Fruit fly (Drosophila melanogaster): Measurements from ENCODE around the gene CASK.

CASK gene

DNA sequence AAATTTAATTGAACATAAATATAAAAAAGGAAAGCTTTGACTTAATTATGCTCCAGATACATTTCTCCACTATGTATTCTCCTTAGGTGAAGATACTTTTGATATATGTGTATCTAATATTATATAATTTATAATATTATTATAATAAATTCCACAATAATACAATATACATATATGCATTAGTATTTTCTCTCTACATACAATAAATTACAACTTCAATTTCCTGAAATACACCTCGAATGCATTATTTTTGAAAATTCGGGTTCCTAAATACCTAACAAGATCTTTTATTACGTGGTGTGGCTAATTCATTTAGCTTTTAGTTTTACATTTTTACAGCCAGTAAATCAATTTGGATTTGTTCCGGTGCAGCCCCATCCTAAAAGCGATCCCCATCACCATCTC lies 7.8 kb upstream of the CASK start (continued):
- peak; percentile 42 for TF ChIP-seq trem (tag; optimal IDR thresholded peaks at IDR 0.05)
- no peak for TF ChIP-seq NK7.1 (GFP tag; optimal IDR thresholded peaks at IDR 0.05)
- no peak for TF ChIP-seq nau (GFP tag; optimal IDR thresholded peaks at IDR 0.05)
- TF ChIP-seq tx (GFP tag; optimal IDR thresholded peaks at IDR 0.05) = no peak
- no peak for TF ChIP-seq Max (GFP tag; optimal IDR thresholded peaks at IDR 0.05)
- TF ChIP-seq CG8281 (tag; optimal IDR thresholded peaks at IDR 0.05) = no peak
- TF ChIP-seq CG1233 (GFP tag; optimal IDR thresholded peaks at IDR 0.05) = no peak
- TF ChIP-seq Hmr (GFP tag; optimal IDR thresholded peaks at IDR 0.05) = no peak
- TF ChIP-seq gcm2 (GFP tag; optimal IDR thresholded peaks at IDR 0.05) = no peak
- TF ChIP-seq kah (GFP tag; optimal IDR thresholded peaks at IDR 0.05) = no peak
- TF ChIP-seq sqz (GFP tag; optimal IDR thresholded peaks at IDR 0.05) = no peak
- no peak for TF ChIP-seq ro (GFP tag; IDR thresholded peaks at IDR 0.05)
- TF ChIP-seq unc-4 (GFP tag; IDR thresholded peaks at IDR 0.05; ENCODE audit: partially characterized antibody) = no peak
- TF ChIP-seq CG18011 (GFP tag; optimal IDR thresholded peaks at IDR 0.05) = no peak
- no peak for TF ChIP-seq gsb (GFP tag; IDR thresholded peaks at IDR 0.05)
- no peak for TF ChIP-seq CG10366 (GFP tag; IDR thresholded peaks at IDR 0.05)
- no peak for TF ChIP-seq bigmax (GFP tag; optimal IDR thresholded peaks at IDR 0.05)
- TF ChIP-seq az2 (GFP tag; optimal IDR thresholded peaks at IDR 0.05) = no peak
- no peak for TF ChIP-seq CG31388 (GFP tag; optimal IDR thresholded peaks at IDR 0.05)
- TF ChIP-seq gem (tag; optimal IDR thresholded peaks at IDR 0.05) = peak; percentile 57
- TF ChIP-seq TFAM (GFP tag; optimal IDR thresholded peaks at IDR 0.05) = no peak
- TF ChIP-seq CG13775 (GFP tag; optimal IDR thresholded peaks at IDR 0.05) = no peak
- TF ChIP-seq CG43689 (GFP tag; IDR thresholded peaks at IDR 0.05) = no peak
- no peak for TF ChIP-seq Nf-YA (GFP tag; IDR thresholded peaks at IDR 0.05)
- no peak for TF ChIP-seq CG7928 (GFP tag; optimal IDR thresholded peaks at IDR 0.05)
- TF ChIP-seq bcd (GFP tag; optimal IDR thresholded peaks at IDR 0.05) = no peak
- TF ChIP-seq sna (GFP tag; IDR thresholded peaks at IDR 0.05; ENCODE audit: partially characterized antibody) = no peak
- no peak for TF ChIP-seq Nf-YC (tag; optimal IDR thresholded peaks at IDR 0.05)
- TF ChIP-seq CG9609 (GFP tag; optimal IDR thresholded peaks at IDR 0.05) = no peak
- TF ChIP-seq CG31441 (GFP tag; IDR thresholded peaks at IDR 0.05) = 0 out of 2 replicates have a peak, but pooled peaks have one; percentile 48
- peak; percentile 38 for TF ChIP-seq CoRest (tag; optimal IDR thresholded peaks at IDR 0.05)
- no peak for TF ChIP-seq CG10462 (GFP tag; optimal IDR thresholded peaks at IDR 0.05)
- no peak for TF ChIP-seq CG42726 (GFP tag; IDR thresholded peaks at IDR 0.05; ENCODE audit: partially characterized antibody)
- no peak for TF ChIP-seq Usf (GFP tag; optimal IDR thresholded peaks at IDR 0.05)
- no peak for TF ChIP-seq vnd (GFP tag; IDR thresholded peaks at IDR 0.05; ENCODE audit: partially characterized antibody)
- TF ChIP-seq CG8765 (GFP tag; IDR thresholded peaks at IDR 0.05) = no peak
- TF ChIP-seq pan (optimal IDR thresholded peaks at IDR 0.05) = no peak
- TF ChIP-seq pan (GFP tag; optimal IDR thresholded peaks at IDR 0.05 in 1 of 2, IDR thresholded peaks at IDR 0.05 in 1 of 2) = no peak
- TF ChIP-seq schlank (tag; optimal IDR thresholded peaks at IDR 0.05) = no peak
- TF ChIP-seq CkIIα-i1 (GFP tag; IDR thresholded peaks at IDR 0.05) = no peak
- TF ChIP-seq unpg (GFP tag; optimal IDR thresholded peaks at IDR 0.05) = peak; percentile 19
- TF ChIP-seq lbe (GFP tag; optimal IDR thresholded peaks at IDR 0.05) = no peak
- no peak for TF ChIP-seq CG6854 (GFP tag; optimal IDR thresholded peaks at IDR 0.05)
- TF ChIP-seq CG3065 (GFP tag; optimal IDR thresholded peaks at IDR 0.05) = no peak
- no peak for TF ChIP-seq CG30403 (GFP tag; optimal IDR thresholded peaks at IDR 0.05)
- TF ChIP-seq Med (GFP tag) = no peak
- no peak for TF ChIP-seq B-H2 (GFP tag; optimal IDR thresholded peaks at IDR 0.05)
- no peak for TF ChIP-seq CG3281 (GFP tag; optimal IDR thresholded peaks at IDR 0.05)
- TF ChIP-seq CG3407 (GFP tag; optimal IDR thresholded peaks at IDR 0.05) = no peak
- TF ChIP-seq crol (GFP tag; IDR thresholded peaks at IDR 0.05) = no peak
- TF ChIP-seq pzg (GFP tag; optimal IDR thresholded peaks at IDR 0.05) = no peak
- no peak for TF ChIP-seq CG7745 (tag; optimal IDR thresholded peaks at IDR 0.05)
